Worm (Caenorhabditis elegans) whole organism, late embryonic: ENCODE measurements around the gene irg-7.

Experiments used
- C08G9.2 ChIP-seq: sonication (generic microtip); optimal IDR thresholded peaks from 2 replicates; lab custom pipeline; 2016; ENCODE audit warnings: mild to moderate bottlenecking, missing genetic modification characterization, moderate library complexity, missing compliant biosample characterization
- F13H6.1 ChIP-seq: sonication (generic microtip); optimal IDR thresholded peaks from 2 replicates; lab custom pipeline; 2016; ENCODE audit warnings: missing genetic modification characterization, missing compliant biosample characterization
- T23F11.4 ChIP-seq: fragments of 200-800 bp; sonication (Bioruptor generic); optimal IDR thresholded peaks from 2 replicates; lab custom pipeline; 2018; ENCODE audit warnings: mild to moderate bottlenecking, missing genetic modification characterization, missing compliant biosample characterization
- ahr-1 ChIP-seq: sonication (generic microtip); optimal IDR thresholded peaks from 2 replicates; lab custom pipeline; 2016; ENCODE audit warnings: missing genetic modification characterization, missing compliant biosample characterization
- ama-1 ChIP-seq: fragments of 150-350 bp; optimal IDR thresholded peaks from 2 replicates; lab custom pipeline; 2014
- ceh-19 ChIP-seq: fragments of 200-800 bp; sonication (Bioruptor generic); optimal IDR thresholded peaks from 2 replicates; lab custom pipeline; 2018; ENCODE audit warnings: mild to moderate bottlenecking, missing genetic modification characterization, missing compliant biosample characterization
- ceh-2 ChIP-seq: sonication (generic microtip); optimal IDR thresholded peaks from 2 replicates; lab custom pipeline; 2016; ENCODE audit warnings: missing genotype, missing genetic modification characterization, missing compliant biosample characterization
- ceh-24 ChIP-seq: sonication (generic microtip); optimal IDR thresholded peaks from 2 replicates; lab custom pipeline; 2016; ENCODE audit warnings: mild to moderate bottlenecking, missing genetic modification characterization, missing compliant biosample characterization
- ceh-34 ChIP-seq: sonication (generic microtip); optimal IDR thresholded peaks from 2 replicates; lab custom pipeline; 2016; ENCODE audit warnings: mild to moderate bottlenecking, missing genetic modification characterization, missing compliant biosample characterization
- ceh-45 ChIP-seq: fragments of 200-800 bp; sonication (Bioruptor generic); IDR thresholded peaks from 2 replicates; pipeline ENCODE4 v1.3.6; 2022; ENCODE audit warnings: missing genetic modification reagents, missing genetic modification characterization, missing compliant biosample characterization
- ceh-48 ChIP-seq: sonication (generic microtip); optimal IDR thresholded peaks from 2 replicates; lab custom pipeline; 2016; ENCODE audit warnings: missing genetic modification characterization, inconsistent platforms, missing compliant biosample characterization
- ceh-9 ChIP-seq: sonication (generic microtip); optimal IDR thresholded peaks from 2 replicates; lab custom pipeline; 2016; ENCODE audit warnings: mild to moderate bottlenecking, missing genetic modification characterization, inconsistent platforms, missing compliant biosample characterization
- che-1 ChIP-seq: sonication (generic microtip); optimal IDR thresholded peaks from 2 replicates; lab custom pipeline; 2016; ENCODE audit warnings: mild to moderate bottlenecking, missing genetic modification characterization, missing compliant biosample characterization
- elt-2 ChIP-seq: sonication (generic microtip); optimal IDR thresholded peaks from 2 replicates; lab custom pipeline; 2016; ENCODE audit warnings: missing genetic modification reagents, missing genetic modification characterization, missing compliant biosample characterization
- elt-4 ChIP-seq: sonication (generic microtip); optimal IDR thresholded peaks from 2 replicates; lab custom pipeline; 2016; ENCODE audit warnings: missing genetic modification characterization, missing compliant biosample characterization
- fkh-10 ChIP-seq: fragments of 150-350 bp; optimal IDR thresholded peaks from 2 replicates; lab custom pipeline; 2014; ENCODE audit warnings: missing biosample characterization, missing genetic modification reagents, missing genetic modification characterization
- fkh-6 ChIP-seq: sonication (generic microtip); optimal IDR thresholded peaks from 2 replicates; lab custom pipeline; 2016; ENCODE audit warnings: missing genetic modification characterization, missing compliant biosample characterization
- gmeb-2 ChIP-seq: sonication (generic microtip); optimal IDR thresholded peaks from 2 replicates; lab custom pipeline; 2016; ENCODE audit warnings: missing genetic modification characterization, inconsistent platforms, missing compliant biosample characterization
- hlh-13 ChIP-seq: fragments of 200-800 bp; sonication (Bioruptor generic); optimal IDR thresholded peaks from 2 replicates; lab custom pipeline; 2018; ENCODE audit warnings: mild to moderate bottlenecking, missing genetic modification characterization, missing compliant biosample characterization
- hlh-15 ChIP-seq: sonication (generic microtip); optimal IDR thresholded peaks from 2 replicates; lab custom pipeline; 2016; ENCODE audit warnings: missing genetic modification characterization, missing compliant biosample characterization
- hlh-30 ChIP-seq: sonication (generic microtip); optimal IDR thresholded peaks from 2 replicates; lab custom pipeline; 2017; ENCODE audit warnings: antibody characterized with exemption, missing genetic modification characterization, missing compliant biosample characterization; ENCODE audit not compliant: insufficient read depth
- hlh-6 ChIP-seq: sonication (generic microtip); optimal IDR thresholded peaks from 2 replicates; lab custom pipeline; 2016; ENCODE audit warnings: missing genotype, missing genetic modification characterization, missing compliant biosample characterization
- lim-6 ChIP-seq: sonication (generic microtip); optimal IDR thresholded peaks from 2 replicates; lab custom pipeline; 2016; ENCODE audit warnings: missing genetic modification characterization, missing compliant biosample characterization
- madf-2 ChIP-seq: sonication (generic microtip); optimal IDR thresholded peaks from 2 replicates; lab custom pipeline; 2017; ENCODE audit warnings: missing genetic modification characterization, missing compliant biosample characterization
- nfya-1 ChIP-seq: sonication (generic microtip); optimal IDR thresholded peaks from 2 replicates; lab custom pipeline; 2017; ENCODE audit warnings: missing genetic modification characterization, mild to moderate bottlenecking, missing compliant biosample characterization, antibody characterized with exemption, moderate library complexity
- nhr-11 ChIP-seq: fragments of 150-350 bp; optimal IDR thresholded peaks from 2 replicates; lab custom pipeline; 2014; ENCODE audit warnings: missing biosample characterization, missing genetic modification characterization
- pag-3 ChIP-seq: sonication (generic microtip); optimal IDR thresholded peaks from 2 replicates; lab custom pipeline; 2016; ENCODE audit warnings: missing compliant biosample characterization, missing genetic modification characterization, borderline replicate concordance
- pha-2 ChIP-seq: sonication (generic microtip); optimal IDR thresholded peaks from 2 replicates; lab custom pipeline; 2017; ENCODE audit warnings: mild to moderate bottlenecking, missing genetic modification characterization, missing compliant biosample characterization
- ref-2 ChIP-seq: sonication (generic microtip); optimal IDR thresholded peaks from 2 replicates; lab custom pipeline; 2016; ENCODE audit warnings: missing genetic modification characterization, missing compliant biosample characterization
- sox-2 ChIP-seq: fragments of 200-800 bp; sonication (Bioruptor generic); IDR thresholded peaks from 2 replicates; pipeline ENCODE4 v1.3.6; 2022; ENCODE audit warnings: missing genetic modification reagents, missing genetic modification characterization, missing compliant biosample characterization
- sox-4 ChIP-seq: sonication (generic microtip); optimal IDR thresholded peaks from 2 replicates; lab custom pipeline; 2017; ENCODE audit warnings: mild to moderate bottlenecking, missing genetic modification characterization, inconsistent platforms, missing compliant biosample characterization
- tbx-2 ChIP-seq: sonication (generic microtip); optimal IDR thresholded peaks from 2 replicates; lab custom pipeline; 2016; ENCODE audit warnings: missing genetic modification characterization, missing compliant biosample characterization
- tbx-7 ChIP-seq: sonication (generic microtip); optimal IDR thresholded peaks from 2 replicates; lab custom pipeline; 2016; ENCODE audit warnings: missing genotype, missing genetic modification characterization, missing compliant biosample characterization
- ttx-3 ChIP-seq: sonication (generic microtip); optimal IDR thresholded peaks from 2 replicates; lab custom pipeline; 2016; ENCODE audit warnings: missing genetic modification reagents, missing genetic modification characterization, missing compliant biosample characterization
- unc-42 ChIP-seq: sonication (generic microtip); optimal IDR thresholded peaks from 2 replicates; lab custom pipeline; 2016; ENCODE audit warnings: missing genotype, missing genetic modification characterization, missing compliant biosample characterization
- unc-55 ChIP-seq: sonication (generic microtip); optimal IDR thresholded peaks from 2 replicates; lab custom pipeline; 2017; ENCODE audit warnings: missing biosample characterization, missing genetic modification reagents, missing genetic modification characterization
- ztf-16 ChIP-seq: sonication (generic microtip); optimal IDR thresholded peaks from 2 replicates; lab custom pipeline; 2017; ENCODE audit warnings: missing genetic modification characterization, missing compliant biosample characterization

irg-7 gene

ce11 chrX:3226348-3227229, 16.8 kb downstream of the irg-7 start:
- TF ChIP-seq ceh-34 (peak; percentile 72), che-1 (tag; lab: Kevin White, UChicago) (peak; percentile 8), ref-2 (peak; percentile 24), hlh-6 (tag; lab: Kevin White, UChicago) (peak; percentile 54), nfya-1 (tag; lab: Kevin White, UChicago) (peak; percentile 1), ztf-16 (tag; lab: Kevin White, UChicago) (peak; percentile 26), C08G9.2 (no peak), ceh-2 (tag; lab: Kevin White, UChicago) (peak; percentile 38), ceh-19 (GFP tag; lab: Kevin White, UChicago) (peak; percentile 48), ama-1 (lab: Kevin White, UChicago) (no peak), F13H6.1 (peak; percentile 8), hlh-13 (GFP tag; lab: Kevin White, UChicago) (no peak), ceh-9 (tag; lab: Kevin White, UChicago) (no peak)
- TF ChIP-seq, all 69 proteins: peak for 9

- TF ChIP-seq ref-2 (no peak), ceh-48 (peak; percentile 37), gmeb-2 (tag; lab: Kevin White, UChicago) (no peak), tbx-2 (tag; lab: Kevin White, UChicago) (peak; percentile 15)
Measured at ce11 chrX:3223135-3223534, 20.3 kb downstream of the irg-7 start.

ce11 chrX:3220267-3220666, 23.2 kb downstream of the irg-7 start, which contains the start of gene rgl-1:
rgl-1 (minus strand) TSS chrX:3220367.
- no peak for TF ChIP-seq nhr-11 (tag; lab: Kevin White, UChicago)
- TF ChIP-seq tbx-7 (tag; lab: Kevin White, UChicago) = no peak
- no peak for TF ChIP-seq sox-4
- no peak for TF ChIP-seq madf-2 (tag; lab: Kevin White, UChicago)
- no peak for TF ChIP-seq T23F11.4
- TF ChIP-seq ref-2 = no peak
- TF ChIP-seq sox-2 (GFP tag; lab: Robert Waterston, UW) = no peak
- no peak for TF ChIP-seq hlh-30 (tag; lab: Kevin White, UChicago)
- no peak for TF ChIP-seq hlh-6 (tag; lab: Kevin White, UChicago)
- no peak for TF ChIP-seq ttx-3 (tag; lab: Kevin White, UChicago)
- no peak for TF ChIP-seq F13H6.1
- no peak for TF ChIP-seq pha-2 (tag; lab: Kevin White, UChicago)
- TF ChIP-seq, all 69 proteins: peak for 0

- TF ChIP-seq elt-2 (peak; percentile 82), hlh-13 (GFP tag; lab: Kevin White, UChicago) (no peak)
Measured at ce11 chrX:3218040-3218795, 25.2 kb downstream of the irg-7 start.

ce11 chrX:3216698-3217097, 26.7 kb downstream of the irg-7 start:
- TF ChIP-seq ceh-24 (tag; lab: Kevin White, UChicago) (no peak), ahr-1 (no peak), tbx-2 (tag; lab: Kevin White, UChicago) (no peak)

ce11 chrX:3209523-3209922, 33.9 kb downstream of the irg-7 start, which contains the start of gene F28B4.4:
F28B4.4 (minus strand) TSS chrX:3209623.
- TF ChIP-seq ceh-9 (tag; lab: Kevin White, UChicago) = no peak
- TF ChIP-seq unc-55 (GFP tag; lab: Kevin White, UChicago) = no peak
- no peak for TF ChIP-seq lim-6
- no peak for TF ChIP-seq sox-4
- no peak for TF ChIP-seq ama-1 (lab: Kevin White, UChicago)
- no peak for TF ChIP-seq tbx-7 (tag; lab: Kevin White, UChicago)
- no peak for TF ChIP-seq unc-42
- TF ChIP-seq pag-3 (tag; lab: Kevin White, UChicago) = no peak
- no peak for TF ChIP-seq ceh-48
- no peak for TF ChIP-seq ztf-16 (tag; lab: Kevin White, UChicago)
- TF ChIP-seq ceh-45 (GFP tag; lab: Robert Waterston, UW) = no peak
- TF ChIP-seq fkh-10 (GFP tag; lab: Kevin White, UChicago) = no peak
- no peak for TF ChIP-seq elt-4 (tag; lab: Kevin White, UChicago)
- no peak for TF ChIP-seq fkh-6
- TF ChIP-seq ceh-2 (tag; lab: Kevin White, UChicago) = no peak
- TF ChIP-seq hlh-30 (tag; lab: Kevin White, UChicago) = no peak
- no peak for TF ChIP-seq ttx-3 (tag; lab: Kevin White, UChicago)
- no peak for TF ChIP-seq hlh-15 (tag; lab: Kevin White, UChicago)
- no peak for TF ChIP-seq ref-2
- TF ChIP-seq, all 69 proteins: peak for 0
